Fruit fly (Drosophila melanogaster): ENCODE results near the gene rut.
A peak's percentile ranks its signal among the peaks of the same experiment; 100 is the strongest.

The rut gene

dm6 chrX:14743819-14744218 is 82.1 kb downstream of the rut start (continued):
- TF ChIP-seq Hr4 (GFP tag; optimal IDR thresholded peaks at IDR 0.05): peak; percentile 2
- TF ChIP-seq CG6792 (GFP tag; optimal IDR thresholded peaks at IDR 0.05): no peak
- no peak for TF ChIP-seq CG9139 (GFP tag; optimal IDR thresholded peaks at IDR 0.05)
- TF ChIP-seq CG11294 (GFP tag; IDR thresholded peaks at IDR 0.05): no peak
- no peak for TF ChIP-seq net (GFP tag; optimal IDR thresholded peaks at IDR 0.05)
- peak; percentile 6 for TF ChIP-seq CG34406 (GFP tag; optimal IDR thresholded peaks at IDR 0.05)
- TF ChIP-seq CG8632 (GFP tag; optimal IDR thresholded peaks at IDR 0.05): peak; percentile 13

dm6 chrX:14738420-14738819 is 87.5 kb downstream of the rut start:
- TF ChIP-seq CG32006 (GFP tag; optimal IDR thresholded peaks at IDR 0.05) (peak; percentile 66), CG34406 (GFP tag; optimal IDR thresholded peaks at IDR 0.05) (no peak), Hr39 (GFP tag; optimal IDR thresholded peaks at IDR 0.05) (peak; percentile 20), pdm3 (GFP tag; optimal IDR thresholded peaks at IDR 0.05) (peak; percentile 39), acj6 (GFP tag; optimal IDR thresholded peaks at IDR 0.05) (peak; percentile 15), Hr4 (GFP tag; optimal IDR thresholded peaks at IDR 0.05) (peak; percentile 30), Sox14 (GFP tag; optimal IDR thresholded peaks at IDR 0.05) (peak; percentile 19), Eip78C (GFP tag) (peak; percentile 50), Eip75B (GFP tag; optimal IDR thresholded peaks at IDR 0.05) (peak; percentile 5), CG8119 (GFP tag; IDR thresholded peaks at IDR 0.05) (peak; percentile 43; the same call in 2 of the 3 replicates), CG10631 (GFP tag; optimal IDR thresholded peaks at IDR 0.05) (peak; percentile 18), achi (GFP tag; optimal IDR thresholded peaks at IDR 0.05) (peak; percentile 21), CG3919 (GFP tag; optimal IDR thresholded peaks at IDR 0.05) (peak; percentile 21), Eip93F (GFP tag; optimal IDR thresholded peaks at IDR 0.05) (no peak), CG6276 (GFP tag; optimal IDR thresholded peaks at IDR 0.05) (peak; percentile 15), OdsH (GFP tag; optimal IDR thresholded peaks at IDR 0.05) (peak; percentile 28), CG8319 (GFP tag; optimal IDR thresholded peaks at IDR 0.05) (no peak), ss (GFP tag; optimal IDR thresholded peaks at IDR 0.05) (no peak), CG8632 (GFP tag; optimal IDR thresholded peaks at IDR 0.05) (no peak), CG15336 (GFP tag; IDR thresholded peaks at IDR 0.05) (peak; percentile 50), topi (GFP tag; optimal IDR thresholded peaks at IDR 0.05) (no peak), CG4318 (GFP tag; optimal IDR thresholded peaks at IDR 0.05) (peak; percentile 5), CG16779 (tag; optimal IDR thresholded peaks at IDR 0.05) (no peak), dac (GFP tag; optimal IDR thresholded peaks at IDR 0.05) (peak; percentile 18), CG6163 (GFP tag; IDR thresholded peaks at IDR 0.05) (peak; percentile 27; the same call in 1 of the 3 replicates)

Data from whole organism, prepupa.